ENCODE assay signal across 7 worm cellular contexts in the genomic region with DNA sequence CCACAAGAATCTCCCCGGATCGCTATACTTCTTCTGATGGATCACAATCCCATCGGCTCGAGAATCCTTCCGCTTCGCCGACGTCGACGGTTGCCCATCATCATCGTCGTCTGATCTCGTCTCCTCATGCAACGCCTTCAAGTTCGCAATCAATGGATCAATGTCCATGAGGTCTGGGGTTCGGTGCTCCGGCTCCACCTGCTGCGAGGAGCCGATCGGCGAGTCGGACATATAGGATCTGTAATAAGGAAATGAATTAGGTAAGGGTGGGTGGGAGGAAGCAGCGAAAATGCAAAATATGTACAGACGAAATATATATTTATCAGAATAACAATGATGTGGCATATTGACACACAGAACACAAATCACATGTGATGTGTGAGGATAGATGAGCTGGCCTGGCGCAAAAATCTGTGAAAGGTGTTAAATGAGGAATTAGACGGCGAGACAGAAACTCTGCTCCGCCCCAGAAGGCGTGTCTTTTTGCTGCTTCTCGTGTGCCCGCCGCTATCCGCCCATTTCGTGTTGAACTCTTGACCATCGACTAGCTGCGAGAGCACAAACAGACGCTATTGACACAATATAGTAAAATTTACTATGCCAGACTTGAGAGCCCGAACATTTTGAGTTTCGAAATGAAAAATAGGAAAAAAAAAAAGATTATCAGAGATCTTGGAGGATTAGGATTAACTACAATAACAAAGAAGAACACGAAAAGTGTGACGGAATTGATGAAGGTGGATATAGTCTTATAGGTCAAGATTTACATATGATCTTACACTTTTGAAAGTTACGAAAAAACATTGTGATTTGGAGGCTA.
TF ChIP-seq lines count a peak whose summit lies in the region.

No protein-coding gene starts in this region.

TF ChIP-seq in whole organism, L1 larva, 84 proteins besides CTCF, POLR2A, EP300 and RAD21 (continues in another document):
- TF ChIP-seq swsn-7 (tag; optimal IDR thresholded peaks at IDR 0.05; lab: Kevin White, UChicago) (no peak), mab-9 (GFP tag; IDR thresholded peaks at IDR 0.05; lab: Robert Waterston, UW) (no peak), fos-1 (tag; optimal IDR thresholded peaks at IDR 0.05; lab: Kevin White, UChicago) (no peak), nhr-20 (tag; optimal IDR thresholded peaks at IDR 0.05; lab: Kevin White, UChicago) (peak; percentile 31), hpl-2 (GFP tag; optimal IDR thresholded peaks at IDR 0.05; lab: Kevin White, UChicago) (no peak), mdl-1 (tag; optimal IDR thresholded peaks at IDR 0.05; lab: Kevin White, UChicago) (peak in 1 of 2 experiments; percentile 33), fkh-8 (tag; optimal IDR thresholded peaks at IDR 0.05; lab: Kevin White, UChicago) (peak; percentile 55), sup-37 (GFP tag; optimal IDR thresholded peaks at IDR 0.05; lab: Kevin White, UChicago) (no peak), F16B12.6 (tag; optimal IDR thresholded peaks at IDR 0.05; lab: Kevin White, UChicago) (no peak), lin-35 (GFP tag; optimal IDR thresholded peaks at IDR 0.05; lab: Kevin White, UChicago) (peak in 1 of 2 experiments; percentile 22), zag-1 (tag; optimal IDR thresholded peaks at IDR 0.05; lab: Kevin White, UChicago) (no peak), lin-15B (tag; optimal IDR thresholded peaks at IDR 0.05; lab: Kevin White, UChicago) (no peak)

TF ChIP-seq in whole organism, L2 larva, 48 proteins besides CTCF, POLR2A, EP300 and RAD21:
- TF ChIP-seq C34F6.9 (tag; optimal IDR thresholded peaks at IDR 0.05; lab: Kevin White, UChicago) (peak; percentile 18), crh-2 (tag; optimal IDR thresholded peaks at IDR 0.05; lab: Kevin White, UChicago) (peak; percentile 26), ZK546.5 (tag; optimal IDR thresholded peaks at IDR 0.05; lab: Kevin White, UChicago) (no peak)

TF ChIP-seq in whole organism, L3 larva, 47 proteins besides CTCF, POLR2A, EP300 and RAD21:
- TF ChIP-seq egl-5 (tag; optimal IDR thresholded peaks at IDR 0.05; lab: Kevin White, UChicago), result no peak
- peak; percentile 22 for TF ChIP-seq pha-4 (tag; optimal IDR thresholded peaks at IDR 0.05; lab: Kevin White, UChicago)
- TF ChIP-seq mml-1 (tag; optimal IDR thresholded peaks at IDR 0.05; lab: Kevin White, UChicago), result no peak
- peak; percentile 39 for TF ChIP-seq lin-39 (tag; optimal IDR thresholded peaks at IDR 0.05; lab: Kevin White, UChicago)
- peak; percentile 6 for TF ChIP-seq nfya-1 (tag; optimal IDR thresholded peaks at IDR 0.05; lab: Kevin White, UChicago; ENCODE audit: insufficient read depth)
- TF ChIP-seq pqm-1 (tag; optimal IDR thresholded peaks at IDR 0.05; lab: Kevin White, UChicago), result no peak
- TF ChIP-seq nhr-76 (tag; optimal IDR thresholded peaks at IDR 0.05; lab: Kevin White, UChicago), result no peak
- no peak for TF ChIP-seq ceh-82 (tag; optimal IDR thresholded peaks at IDR 0.05; lab: Kevin White, UChicago)
- no peak for TF ChIP-seq ztf-11 (tag; optimal IDR thresholded peaks at IDR 0.05; lab: Kevin White, UChicago)

TF ChIP-seq in whole organism, L4 larva, 104 proteins besides CTCF, POLR2A, EP300 and RAD21 (continues in another document):
- TF ChIP-seq hif-1 (tag; optimal IDR thresholded peaks at IDR 0.05; lab: Kevin White, UChicago) (peak in 1 of 2 experiments; percentile 1), aha-1 (tag; lab: Kevin White, UChicago) (peak; percentile 95), Y5F2A.4 (GFP tag; optimal IDR thresholded peaks at IDR 0.05; lab: Kevin White, UChicago) (peak; percentile 7), ceh-82 (tag; optimal IDR thresholded peaks at IDR 0.05; lab: Kevin White, UChicago) (no peak), mxl-3 (GFP tag; optimal IDR thresholded peaks at IDR 0.05; lab: Kevin White, UChicago) (peak; percentile 36), egl-43 (GFP tag; IDR thresholded peaks at IDR 0.05; lab: Robert Waterston, UW) (no peak), hmg-1.1 (GFP tag; IDR thresholded peaks at IDR 0.05; lab: Robert Waterston, UW) (no peak; the same call in 1 of the 2 replicates), pqm-1 (tag; optimal IDR thresholded peaks at IDR 0.05; lab: Kevin White, UChicago) (no peak), nhr-42 (GFP tag; IDR thresholded peaks at IDR 0.05; lab: Robert Waterston, UW) (0 out of 2 replicates have a peak, but pooled peaks have one; percentile 31), set-16 (GFP tag; IDR thresholded peaks at IDR 0.05; lab: Robert Waterston, UW) (peak; percentile 72), unc-62 (GFP tag; optimal IDR thresholded peaks at IDR 0.05 in 1 of 2; lab: Kevin White, UChicago) (peak in 1 of 2 experiments; percentile 91), unc-62 (tag; optimal IDR thresholded peaks at IDR 0.05; lab: Kevin White, UChicago) (no peak), daf-16 (GFP tag; optimal IDR thresholded peaks at IDR 0.05; lab: Kevin White, UChicago) (no peak), daf-16 (tag; optimal IDR thresholded peaks at IDR 0.05; lab: Kevin White, UChicago) (peak; percentile 6), spr-3 (GFP tag; optimal IDR thresholded peaks at IDR 0.05; lab: Kevin White, UChicago) (no peak)

TF ChIP-seq in whole organism, late embryonic, 69 proteins besides CTCF, POLR2A, EP300 and RAD21:
- TF ChIP-seq dve-1 (tag; optimal IDR thresholded peaks at IDR 0.05; lab: Kevin White, UChicago) (peak; percentile 7), F13H6.1 (tag; optimal IDR thresholded peaks at IDR 0.05; lab: Kevin White, UChicago) (no peak)

TF ChIP-seq in whole organism, mixed stage, embryonic, 35 proteins besides CTCF, POLR2A, EP300 and RAD21:
- peak; percentile 41 for TF ChIP-seq pha-4 (tag; optimal IDR thresholded peaks at IDR 0.05; lab: Kevin White, UChicago)
- TF ChIP-seq sptf-1 (tag; optimal IDR thresholded peaks at IDR 0.05; lab: Kevin White, UChicago), result no peak

TF ChIP-seq in whole organism, young adult, 124 proteins besides CTCF, POLR2A, EP300 and RAD21:
- TF ChIP-seq zfh-2 (GFP tag; conservative IDR thresholded peaks at IDR 0.05; lab: Robert Waterston, UW) (peak; percentile 70), Y53F4B.3 (GFP tag; IDR thresholded peaks at IDR 0.05; lab: Robert Waterston, UW) (no peak)
